Worm (Caenorhabditis elegans) whole organism, mixed stage, embryonic: Measurements from ENCODE around the gene K08D12.8.

Experiments used
- bed-3 ChIP-seq: fragments of 200-800 bp; sonication (Bioruptor generic); optimal IDR thresholded peaks from 3 replicates; lab custom pipeline; 2018; ENCODE audit warnings: mild to moderate bottlenecking, missing genetic modification characterization, moderate library complexity, missing compliant biosample characterization
- flh-1 ChIP-seq: fragments of 200-800 bp; sonication (Bioruptor generic); optimal IDR thresholded peaks from 2 replicates; lab custom pipeline; 2018; ENCODE audit warnings: mild to moderate bottlenecking, missing genetic modification characterization, moderate library complexity, missing compliant biosample characterization
- hlh-1 ChIP-seq: fragments of 150-350 bp; optimal IDR thresholded peaks from 2 replicates; lab custom pipeline; 2014; ENCODE audit warnings: missing biosample characterization, missing genetic modification reagents, missing genetic modification characterization
- unc-62 ChIP-seq: fragments of 150-350 bp; optimal IDR thresholded peaks from 2 replicates; lab custom pipeline; 2014; ENCODE audit warnings: missing biosample characterization, missing genetic modification reagents, missing genetic modification characterization

- TF ChIP-seq flh-1 (GFP tag; lab: Kevin White, UChicago) (no peak), bed-3 (no peak), unc-62 (no peak), hlh-1 (tag; lab: Kevin White, UChicago) (no peak)
Observed at ce11 chrIV:1691651-1692050, 34.3 kb upstream of the K08D12.8 start.
